Worm (Caenorhabditis elegans) whole organism, mixed stage, embryonic: ENCODE results near the gene saeg-1.

ENCODE experiments used
- ces-1 ChIP-seq: fragments of 150-350 bp; optimal IDR thresholded peaks from 2 replicates; lab custom pipeline; 2014; ENCODE audit warnings: missing biosample characterization, missing genetic modification reagents, missing genetic modification characterization
- elt-1 ChIP-seq: sonication (generic microtip); optimal IDR thresholded peaks from 2 replicates; lab custom pipeline; 2017; ENCODE audit warnings: missing genetic modification characterization, mild to moderate bottlenecking, missing compliant biosample characterization, antibody characterized with exemption, moderate library complexity, borderline replicate concordance; ENCODE audit not compliant: insufficient read depth
- elt-3 ChIP-seq: fragments of 150-350 bp; optimal IDR thresholded peaks from 2 replicates; lab custom pipeline; 2014; ENCODE audit warnings: missing biosample characterization, missing genetic modification characterization
- lsy-2 ChIP-seq: fragments of 150-350 bp; optimal IDR thresholded peaks from 2 replicates; lab custom pipeline; 2014; ENCODE audit warnings: missing biosample characterization, missing genetic modification characterization
- mep-1 ChIP-seq: fragments of 150-350 bp; optimal IDR thresholded peaks from 2 replicates; lab custom pipeline; 2017; ENCODE audit warnings: missing biosample characterization, missing genetic modification reagents, missing genetic modification characterization, inconsistent platforms
- nhr-2 ChIP-seq: fragments of 150-350 bp; optimal IDR thresholded peaks from 2 replicates; lab custom pipeline; 2014; ENCODE audit warnings: missing biosample characterization, missing genetic modification characterization
- nhr-237 ChIP-seq: fragments of 150-350 bp; optimal IDR thresholded peaks from 2 replicates; lab custom pipeline; 2014; ENCODE audit warnings: missing biosample characterization, missing genetic modification characterization
- nhr-76 ChIP-seq: sonication (generic microtip); optimal IDR thresholded peaks from 2 replicates; lab custom pipeline; 2017; ENCODE audit warnings: missing biosample characterization, missing genetic modification characterization
- unc-62 ChIP-seq: fragments of 150-350 bp; optimal IDR thresholded peaks from 2 replicates; lab custom pipeline; 2014; ENCODE audit warnings: missing biosample characterization, missing genetic modification reagents, missing genetic modification characterization
- ztf-11 ChIP-seq: fragments of 150-350 bp; optimal IDR thresholded peaks from 2 replicates; lab custom pipeline; 2014; ENCODE audit warnings: missing biosample characterization, missing genetic modification characterization

DNA sequence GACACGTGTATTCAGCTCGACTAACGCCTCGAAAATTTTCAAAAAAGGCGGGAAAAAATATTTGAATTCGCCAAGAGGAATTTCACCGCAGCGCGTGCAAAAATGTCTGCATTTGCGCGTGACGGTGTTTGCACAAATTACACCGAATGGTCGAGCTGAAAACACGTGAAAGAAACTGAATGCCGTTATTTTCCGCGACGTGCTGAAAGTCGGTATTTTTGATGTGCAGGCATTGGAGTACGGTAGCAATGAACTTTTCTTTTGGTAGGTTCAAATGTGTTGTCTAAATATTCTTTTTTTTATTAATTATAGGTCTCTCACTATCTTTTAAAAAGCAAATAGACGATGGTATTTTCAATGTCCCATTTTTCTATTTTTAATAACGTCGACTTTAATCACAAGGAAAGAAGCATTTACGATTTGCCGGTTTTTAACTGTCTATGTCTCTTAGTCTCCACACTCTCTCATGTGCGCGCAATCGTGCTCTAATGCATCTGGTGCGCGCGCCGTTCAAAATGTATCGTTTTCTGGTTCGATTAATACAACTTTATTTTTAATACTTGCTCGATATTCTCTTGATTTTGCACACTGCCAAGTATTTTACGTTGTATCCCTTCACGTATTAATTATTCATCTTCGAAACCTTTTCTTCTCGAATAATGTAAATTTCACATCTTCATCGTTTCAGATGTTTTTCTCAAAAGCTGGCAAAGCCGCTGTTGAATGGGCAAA lies 51.9 kb downstream of the saeg-1 start, which contains the start of the genes C29A12.1 and lig-1:
- TF ChIP-seq unc-62 = no peak
- no peak for TF ChIP-seq ces-1 (GFP tag; lab: Kevin White, UChicago)
- TF ChIP-seq elt-3 (tag; lab: Kevin White, UChicago) = no peak
- TF ChIP-seq mep-1 (tag; lab: Kevin White, UChicago) = peak; percentile 27
- TF ChIP-seq ztf-11 = no peak
- TF ChIP-seq nhr-237 (tag; lab: Kevin White, UChicago) = no peak
- TF ChIP-seq elt-1 (tag; lab: Kevin White, UChicago) = no peak
- no peak for TF ChIP-seq lsy-2 (tag; lab: Kevin White, UChicago)
- TF ChIP-seq nhr-76 = no peak
- no peak for TF ChIP-seq nhr-2 (tag; lab: Kevin White, UChicago)
